Fruit fly (Drosophila melanogaster) whole organism, wandering third instar larva: Measurements from ENCODE around the gene CG10587.

ENCODE experiments used
- CG32264 ChIP-seq: fragments of 200-800 bp; sonication (Bioruptor generic); optimal IDR thresholded peaks from 2 replicates; lab custom pipeline; 2016; ENCODE audit warnings: missing biosample characterization, missing genetic modification characterization
- CrebA ChIP-seq: fragments of 200-800 bp; sonication (Bioruptor generic); optimal IDR thresholded peaks from 2 replicates; lab custom pipeline; 2016; ENCODE audit warnings: missing biosample characterization, mild to moderate bottlenecking, missing genetic modification characterization, borderline replicate concordance
- Myc ChIP-seq: fragments of >200 bp; optimal IDR thresholded peaks from 2 replicates; lab custom pipeline; 2017
- N ChIP-seq: fragments of >200 bp; optimal IDR thresholded peaks from 2 replicates; lab custom pipeline; 2018; ENCODE audit warnings: missing biosample characterization, missing external identifiers, missing genetic modification characterization
- Rel ChIP-seq, 2 experiments: fragments of 200-800 bp; sonication (Bioruptor generic) in 1 of 2; optimal IDR thresholded peaks; 2 replicates in 1 of 2; 3 replicates in 1 of 2; lab custom pipeline; 2016 to 2019; ENCODE audit warnings: mild to moderate bottlenecking in 2 of 2, missing biosample characterization in 2 of 2, missing genetic modification characterization in 2 of 2, moderate library complexity in 1 of 2
- Vsx2 ChIP-seq: fragments of 200-300, 225-300 bp; sonication (Bioruptor generic); optimal IDR thresholded peaks from 2 replicates; lab custom pipeline; 2018; ENCODE audit warnings: missing biosample characterization, missing genetic modification characterization; ENCODE audit not compliant: partially characterized antibody
- dl ChIP-seq, 2 experiments: fragments of 175-275, 200-275 bp in 1 of 2; fragments of 200-275 bp in 1 of 2; sonication (Bioruptor generic); optimal IDR thresholded peaks; lab custom pipeline; 2018; ENCODE audit warnings: mild to moderate bottlenecking in 2 of 2, missing biosample characterization in 2 of 2, missing genetic modification characterization in 2 of 2, moderate library complexity in 2 of 2; ENCODE audit not compliant: partially characterized antibody in 2 of 2, insufficient read depth in 1 of 2
- dsf ChIP-seq: sonication (Bioruptor generic); optimal IDR thresholded peaks from 2 replicates; lab custom pipeline; 2016; ENCODE audit warnings: missing biosample characterization, missing genetic modification characterization, borderline replicate concordance
- foxo ChIP-seq, 2 experiments: fragments of 200-800 bp; sonication (Bioruptor generic); optimal IDR thresholded peaks; 2 replicates in 1 of 2; 3 replicates in 1 of 2; lab custom pipeline; 2016 to 2017; ENCODE audit warnings: missing biosample characterization in 2 of 2, missing genetic modification characterization in 2 of 2
- h ChIP-seq: fragments of 200-800 bp; sonication (Bioruptor generic); optimal IDR thresholded peaks from 3 replicates; lab custom pipeline; 2016; ENCODE audit warnings: missing biosample characterization, mild to moderate bottlenecking, missing genetic modification characterization
- jim ChIP-seq: fragments of 175-275, 200-325 bp; sonication (Bioruptor generic); optimal IDR thresholded peaks from 2 replicates; lab custom pipeline; 2016; ENCODE audit warnings: missing biosample characterization, mild to moderate bottlenecking, missing genetic modification characterization
- pan ChIP-seq: fragments of >200 bp; optimal IDR thresholded peaks from 2 replicates; lab custom pipeline; 2017
- sage ChIP-seq: fragments of 200-800 bp; sonication (Bioruptor generic); optimal IDR thresholded peaks from 2 replicates; lab custom pipeline; 2016; ENCODE audit warnings: missing biosample characterization, mild to moderate bottlenecking, missing genetic modification characterization
- usp ChIP-seq: fragments of >200 bp; optimal IDR thresholded peaks from 2 replicates; lab custom pipeline; 2017; ENCODE audit warnings: missing biosample characterization, missing genetic modification characterization

CG10587 gene

dm6 chr3L:20914375-20914774 lies 48.0 kb downstream of the CG10587 start:
- no peak for TF ChIP-seq Vsx2 (GFP tag; lab: Kevin White, UChicago)
- TF ChIP-seq Myc (lab: Kevin White, UChicago), result no peak
- no peak for TF ChIP-seq N (GFP tag; lab: Kevin White, UChicago)
- no peak for TF ChIP-seq CG32264 (GFP tag; lab: Kevin White, UChicago)
- no peak for TF ChIP-seq h
- TF ChIP-seq foxo (GFP tag; optimal IDR thresholded peaks at IDR 0.05; lab: Kevin White, UChicago), result no peak
- TF ChIP-seq usp (GFP tag; lab: Kevin White, UChicago), result no peak
- no peak for TF ChIP-seq jim (GFP tag; lab: Kevin White, UChicago)
- TF ChIP-seq CrebA (GFP tag; lab: Kevin White, UChicago), result no peak
- no peak for TF ChIP-seq dsf (GFP tag; lab: Kevin White, UChicago)
- TF ChIP-seq dl (GFP tag; optimal IDR thresholded peaks at IDR 0.05; lab: Kevin White, UChicago; ENCODE audit: insufficient read depth in 1 of 2, partially characterized antibody in 2 of 2), result no peak
- no peak for TF ChIP-seq pan
- TF ChIP-seq sage (GFP tag; lab: Kevin White, UChicago), result no peak
- no peak for TF ChIP-seq Rel (GFP tag; optimal IDR thresholded peaks at IDR 0.05; lab: Kevin White, UChicago)
- no peak for TF ChIP-seq Rel (tag; optimal IDR thresholded peaks at IDR 0.05; lab: Kevin White, UChicago)
